Fruit fly (Drosophila melanogaster): ENCODE results near the gene mRpS21.

Gene mRpS21

dm6 chr3R:13428341-13429040 lies 46.9 kb upstream of the mRpS21 start (continued):
- TF ChIP-seq CG10147 (GFP tag; optimal IDR thresholded peaks at IDR 0.05) (peak; percentile 37), Pdp1 (GFP tag; optimal IDR thresholded peaks at IDR 0.05) (peak; percentile 43 to 47), CG8089 (GFP tag; optimal IDR thresholded peaks at IDR 0.05) (peak; percentile 25), az2 (GFP tag; optimal IDR thresholded peaks at IDR 0.05) (peak; percentile 69), CG17802 (tag; optimal IDR thresholded peaks at IDR 0.05) (peak; percentile 18), twi (tag; optimal IDR thresholded peaks at IDR 0.05) (peak; percentile 90), Asciz (GFP tag; optimal IDR thresholded peaks at IDR 0.05) (peak; percentile 57), tap (tag; optimal IDR thresholded peaks at IDR 0.05) (peak; percentile 71), sug (tag; optimal IDR thresholded peaks at IDR 0.05) (no peak), Scr (GFP tag; IDR thresholded peaks at IDR 0.05; ENCODE audit: partially characterized antibody) (no peak), crc (GFP tag; optimal IDR thresholded peaks at IDR 0.05) (no peak), knrl (GFP tag; IDR thresholded peaks at IDR 0.05; ENCODE audit: partially characterized antibody) (no peak), YL-1 (GFP tag; optimal IDR thresholded peaks at IDR 0.05) (no peak), CoRest (tag; optimal IDR thresholded peaks at IDR 0.05) (peak; percentile 66), CG13123 (GFP tag; optimal IDR thresholded peaks at IDR 0.05) (peak; percentile 34), CG17328 (GFP tag; IDR thresholded peaks at IDR 0.05) (peak; percentile 71), CG12299 (tag; optimal IDR thresholded peaks at IDR 0.05) (no peak), CG13287 (GFP tag; IDR thresholded peaks at IDR 0.05; ENCODE audit: partially characterized antibody) (no peak), Dip3 (GFP tag; optimal IDR thresholded peaks at IDR 0.05) (peak; percentile 30), Hmr (GFP tag; optimal IDR thresholded peaks at IDR 0.05) (peak; percentile 28), CG15269 (tag; optimal IDR thresholded peaks at IDR 0.05) (peak; percentile 71), pb (GFP tag; optimal IDR thresholded peaks at IDR 0.05) (no peak), CG9817 (tag; optimal IDR thresholded peaks at IDR 0.05) (peak; percentile 57), CG2678 (tag; optimal IDR thresholded peaks at IDR 0.05) (peak; percentile 77), MTF-1 (GFP tag; optimal IDR thresholded peaks at IDR 0.05; ENCODE audit: borderline replicate concordance) (peak; percentile 57), CG9727 (GFP tag; optimal IDR thresholded peaks at IDR 0.05) (peak; percentile 59), dysf (GFP tag; IDR thresholded peaks at IDR 0.05) (peak; percentile 71), CG34422 (GFP tag; IDR thresholded peaks at IDR 0.05) (peak; percentile 58; the same call in 2 of the 3 replicates), schlank (tag; optimal IDR thresholded peaks at IDR 0.05) (no peak), CG2875 (GFP tag; optimal IDR thresholded peaks at IDR 0.05) (peak; percentile 36), ranshi (GFP tag; IDR thresholded peaks at IDR 0.05) (peak; percentile 64; the same call in 1 of the 2 replicates), CG17912 (GFP tag; optimal IDR thresholded peaks at IDR 0.05) (no peak), CG11398 (GFP tag; optimal IDR thresholded peaks at IDR 0.05) (peak; percentile 44), CG6175 (GFP tag; IDR thresholded peaks at IDR 0.05) (no peak), ham (GFP tag; IDR thresholded peaks at IDR 0.05) (no peak), CG14050 (GFP tag; IDR thresholded peaks at IDR 0.05) (peak; percentile 47; the same call in 2 of the 3 replicates), nom (GFP tag; optimal IDR thresholded peaks at IDR 0.05) (peak; percentile 34), CkIIα-i1 (GFP tag; IDR thresholded peaks at IDR 0.05) (no peak), CG7963 (GFP tag; IDR thresholded peaks at IDR 0.05; ENCODE audit: partially characterized antibody) (no peak), inv (GFP tag; IDR thresholded peaks at IDR 0.05; ENCODE audit: partially characterized antibody) (no peak), CG11247 (GFP tag; IDR thresholded peaks at IDR 0.05) (peak; percentile 48; the same call in 1 of the 2 replicates), zen2 (GFP tag; IDR thresholded peaks at IDR 0.05; ENCODE audit: partially characterized antibody) (no peak), sr (GFP tag; IDR thresholded peaks at IDR 0.05) (no peak), CG12219 (GFP tag; optimal IDR thresholded peaks at IDR 0.05) (peak; percentile 65), Ets65A (GFP tag) (peak; percentile 92), D19B (GFP tag; optimal IDR thresholded peaks at IDR 0.05) (no peak), cad (GFP tag; optimal IDR thresholded peaks at IDR 0.05) (no peak), Ptx1 (GFP tag; IDR thresholded peaks at IDR 0.05) (peak; percentile 74), fd3F (GFP tag; optimal IDR thresholded peaks at IDR 0.05) (peak; percentile 37)
